Fruit fly (Drosophila melanogaster) whole organism, embryonic: Measurements from ENCODE around the gene fru.

Source experiments
- Ada2b ChIP-seq: fragments of 200-800 bp; sonication (Bioruptor generic); IDR thresholded peaks from 2 replicates; pipeline ENCODE4 v1.3.6; 2022; ENCODE audit warnings: missing biosample characterization, missing genetic modification characterization
- CG12299 ChIP-seq: fragments of 200-800 bp; sonication (Bioruptor generic); optimal IDR thresholded peaks from 2 replicates; lab custom pipeline; 2018; ENCODE audit warnings: missing biosample characterization, mild to moderate bottlenecking, missing genetic modification characterization
- CG12744 ChIP-seq: fragments of 200-800 bp; sonication (Bioruptor generic); optimal IDR thresholded peaks from 2 replicates; lab custom pipeline; 2016; ENCODE audit warnings: missing biosample characterization, missing genetic modification characterization
- CG12769 ChIP-seq: fragments of 200-800 bp; sonication (Bioruptor generic); optimal IDR thresholded peaks from 2 replicates; lab custom pipeline; 2019; ENCODE audit warnings: missing biosample characterization, mild to moderate bottlenecking, missing genetic modification characterization, moderate library complexity
- CG13894 ChIP-seq: fragments of 200-800 bp; sonication (Bioruptor generic); optimal IDR thresholded peaks from 3 replicates; lab custom pipeline; 2018; ENCODE audit warnings: missing biosample characterization, mild to moderate bottlenecking, missing genetic modification characterization, moderate library complexity
- CG15601 ChIP-seq: fragments of 200-800 bp; sonication (Bioruptor generic); optimal IDR thresholded peaks from 3 replicates; lab custom pipeline; 2019; ENCODE audit warnings: missing biosample characterization, mild to moderate bottlenecking, missing genetic modification characterization, moderate library complexity
- CG17328 ChIP-seq: fragments of 200-800 bp; sonication (Bioruptor generic); IDR thresholded peaks from 2 replicates; pipeline ENCODE4 v1.3.6; 2022; ENCODE audit warnings: missing biosample characterization, missing genetic modification characterization
- CG17361 ChIP-seq: fragments of 200-800 bp; sonication (Bioruptor generic); IDR thresholded peaks from 3 replicates; pipeline ENCODE4 v1.3.6; 2022; ENCODE audit warnings: missing biosample characterization, missing genetic modification characterization
- CG2202 ChIP-seq: fragments of 200-800 bp; sonication (Bioruptor generic); optimal IDR thresholded peaks from 2 replicates; lab custom pipeline; 2018; ENCODE audit warnings: missing biosample characterization, mild to moderate bottlenecking, missing genetic modification characterization
- CG2889 ChIP-seq: fragments of 200-800 bp; sonication (Bioruptor generic); IDR thresholded peaks from 3 replicates; pipeline ENCODE4 v1.3.6; 2022; ENCODE audit warnings: missing biosample characterization, missing genetic modification characterization
- CG3995 ChIP-seq: fragments of 200-800 bp; sonication (Bioruptor generic); optimal IDR thresholded peaks from 3 replicates; lab custom pipeline; 2016; ENCODE audit warnings: missing biosample characterization, missing genetic modification characterization
- CG4617 ChIP-seq: fragments of 200-800 bp; sonication (Bioruptor generic); optimal IDR thresholded peaks from 3 replicates; lab custom pipeline; 2016; ENCODE audit warnings: missing biosample characterization, missing genetic modification characterization, borderline replicate concordance
- CG4854 ChIP-seq: fragments of 200-800 bp; sonication (Bioruptor generic); optimal IDR thresholded peaks from 2 replicates; lab custom pipeline; 2016; ENCODE audit warnings: missing biosample characterization, missing genetic modification characterization, inconsistent platforms
- CG6654 ChIP-seq: fragments of 200-800 bp; sonication (Bioruptor generic); optimal IDR thresholded peaks from 2 replicates; lab custom pipeline; 2017; ENCODE audit warnings: missing biosample characterization, mild to moderate bottlenecking, missing genetic modification characterization
- CG6765 ChIP-seq: fragments of 200-800 bp; sonication (Bioruptor generic); optimal IDR thresholded peaks from 3 replicates; lab custom pipeline; 2017; ENCODE audit warnings: missing biosample characterization, mild to moderate bottlenecking, missing genetic modification characterization
- CG7271 ChIP-seq: fragments of 200-800 bp; sonication (Bioruptor generic); optimal IDR thresholded peaks from 2 replicates; lab custom pipeline; 2018; ENCODE audit warnings: missing biosample characterization, mild to moderate bottlenecking, missing genetic modification characterization, moderate library complexity
- CkIIα-i1 ChIP-seq: fragments of 200-800 bp; sonication (Bioruptor generic); IDR thresholded peaks from 2 replicates; pipeline ENCODE4 v1.3.6; 2022; ENCODE audit warnings: missing biosample characterization, missing genetic modification characterization
- CoRest ChIP-seq: fragments of 200-800 bp; sonication (Bioruptor generic); optimal IDR thresholded peaks from 3 replicates; lab custom pipeline; 2018; ENCODE audit warnings: missing biosample characterization, mild to moderate bottlenecking, missing genetic modification characterization, moderate library complexity
- Dll ChIP-seq: fragments of 200-800 bp; sonication (Bioruptor generic); IDR thresholded peaks from 4 replicates; pipeline ENCODE4 v1.3.6; 2022; ENCODE audit warnings: missing biosample characterization, missing genetic modification characterization; ENCODE audit not compliant: partially characterized antibody
- Drgx ChIP-seq: fragments of 200-800 bp; sonication (Bioruptor generic); IDR thresholded peaks from 2 replicates; pipeline ENCODE4 v1.3.6; 2022; ENCODE audit warnings: missing biosample characterization, missing genetic modification characterization
- Eip74EF ChIP-seq, 2 experiments: fragments of 200-800 bp in 1 of 2; fragments of >200 bp in 1 of 2; sonication (Bioruptor generic) in 1 of 2; optimal IDR thresholded peaks; 2 replicates each; lab custom pipeline; 2017 to 2019; ENCODE audit warnings: missing biosample characterization in 2 of 2, missing genetic modification characterization in 2 of 2, mild to moderate bottlenecking in 1 of 2, moderate library complexity in 1 of 2
- Gug ChIP-seq: fragments of 200-800 bp; sonication (Bioruptor generic); IDR thresholded peaks from 4 replicates; pipeline ENCODE4 v1.3.6; 2022; ENCODE audit warnings: missing biosample characterization, missing genetic modification characterization
- Max ChIP-seq: fragments of 200-800 bp; sonication (Bioruptor generic); optimal IDR thresholded peaks from 2 replicates; lab custom pipeline; 2016; ENCODE audit warnings: missing biosample characterization, mild to moderate bottlenecking, missing genetic modification characterization
- Med ChIP-seq: fragments of 200-800 bp; sonication (Bioruptor generic); peaks from one replicate; lab custom pipeline; 2016; ENCODE audit warnings: missing biosample characterization, missing genetic modification characterization, mild to moderate bottlenecking, inconsistent platforms, moderate library complexity
- Mrtf ChIP-seq: fragments of 200-800 bp; sonication (Bioruptor generic); IDR thresholded peaks from 3 replicates; pipeline ENCODE4 v1.3.6; 2022; ENCODE audit warnings: missing biosample characterization, missing genetic modification characterization
- NFAT ChIP-seq: fragments of 200-800 bp; sonication (Bioruptor generic); IDR thresholded peaks from 2 replicates; pipeline ENCODE4 v1.3.6; 2022; ENCODE audit warnings: missing biosample characterization, missing genetic modification characterization
- NfI ChIP-seq: fragments of 200-800 bp; sonication (Bioruptor generic); optimal IDR thresholded peaks from 3 replicates; lab custom pipeline; 2018; ENCODE audit warnings: missing biosample characterization, mild to moderate bottlenecking, missing genetic modification characterization, moderate library complexity
- Poxn ChIP-seq: fragments of 200-800 bp; sonication (Bioruptor generic); IDR thresholded peaks from 2 replicates; pipeline ENCODE4 v1.3.6; 2022; ENCODE audit warnings: missing biosample characterization, missing genetic modification characterization
- btn ChIP-seq: fragments of 200-800 bp; sonication (Bioruptor generic); optimal IDR thresholded peaks from 2 replicates; lab custom pipeline; 2016; ENCODE audit warnings: missing biosample characterization, missing genetic modification characterization
- ci ChIP-seq: fragments of 200-800 bp; sonication (Bioruptor generic); IDR thresholded peaks from 3 replicates; pipeline ENCODE4 v1.3.6; 2022; ENCODE audit warnings: missing biosample characterization, missing genetic modification characterization
- crol ChIP-seq: fragments of 200-800 bp; sonication (Bioruptor generic); IDR thresholded peaks from 2 replicates; pipeline ENCODE4 v1.3.6; 2022; ENCODE audit warnings: missing biosample characterization, missing genetic modification characterization
- exex ChIP-seq: fragments of 200-800 bp; sonication (Bioruptor generic); optimal IDR thresholded peaks from 4 replicates; lab custom pipeline; 2018; ENCODE audit warnings: missing biosample characterization, mild to moderate bottlenecking, missing genetic modification characterization, moderate library complexity
- fru ChIP-seq: fragments of >200 bp; optimal IDR thresholded peaks from 2 replicates; lab custom pipeline; 2017
- gro ChIP-seq: fragments of 200-800 bp; sonication (Bioruptor generic); optimal IDR thresholded peaks from 2 replicates; lab custom pipeline; 2016; ENCODE audit warnings: missing biosample characterization, missing genetic modification characterization
- h ChIP-seq: fragments of >200 bp; optimal IDR thresholded peaks from 2 replicates; lab custom pipeline; 2017
- hb ChIP-seq: fragments of 200-800 bp; sonication (Bioruptor generic); IDR thresholded peaks from 3 replicates; pipeline ENCODE4 v1.3.6; 2022; ENCODE audit warnings: missing biosample characterization, missing genetic modification characterization; ENCODE audit not compliant: partially characterized antibody
- her ChIP-seq: fragments of 200-800 bp; sonication (Bioruptor generic); optimal IDR thresholded peaks from 2 replicates; lab custom pipeline; 2016; ENCODE audit warnings: missing biosample characterization, missing genetic modification characterization
- hkb ChIP-seq, 2 experiments: fragments of 200-800 bp in 1 of 2; fragments of >200 bp in 1 of 2; sonication (Bioruptor generic) in 1 of 2; IDR thresholded peaks in 1 of 2; optimal IDR thresholded peaks in 1 of 2; 2 replicates each; pipeline versions ENCODE4 v1.3.6 to Lab custom; 2017 to 2022; ENCODE audit warnings: missing biosample characterization in 1 of 2, missing genetic modification characterization in 1 of 2
- jumu ChIP-seq: fragments of 200-800 bp; sonication (Bioruptor generic); optimal IDR thresholded peaks from 3 replicates; lab custom pipeline; 2016; ENCODE audit warnings: missing biosample characterization, missing genetic modification characterization
- kay ChIP-seq: fragments of 200-800 bp; sonication (Bioruptor generic); optimal IDR thresholded peaks from 2 replicates; lab custom pipeline; 2016; ENCODE audit warnings: missing biosample characterization, missing genetic modification characterization
- lab ChIP-seq: fragments of 200-800 bp; sonication (Bioruptor generic); optimal IDR thresholded peaks from 3 replicates; lab custom pipeline; 2017; ENCODE audit warnings: missing biosample characterization, missing genetic modification characterization, mild to moderate bottlenecking, moderate library complexity, missing genetic modification reagents
- luna ChIP-seq: fragments of 200-800 bp; sonication (Bioruptor generic); optimal IDR thresholded peaks from 2 replicates; lab custom pipeline; 2016; ENCODE audit warnings: missing biosample characterization, missing genetic modification characterization
- nom ChIP-seq: fragments of 200-800 bp; sonication (Bioruptor generic); optimal IDR thresholded peaks from 2 replicates; lab custom pipeline; 2017; ENCODE audit warnings: missing biosample characterization, missing genetic modification characterization, mild to moderate bottlenecking, moderate library complexity, missing genetic modification reagents
- org-1 ChIP-seq: fragments of 200-800 bp; sonication (Bioruptor generic); optimal IDR thresholded peaks from 2 replicates; lab custom pipeline; 2017; ENCODE audit warnings: missing biosample characterization, missing genetic modification characterization
- pan ChIP-seq, 4 experiments: fragments of >200 bp in 3 of 4; fragments of 200-800 bp in 1 of 4; sonication (Bioruptor generic) in 1 of 4; optimal IDR thresholded peaks in 3 of 4; IDR thresholded peaks in 1 of 4; 2 replicates each; pipeline versions ENCODE4 v1.3.6 to Lab custom; 2017 to 2022; ENCODE audit warnings: missing biosample characterization in 2 of 4, missing genetic modification characterization in 2 of 4, mixed read lengths in 1 of 4
- sens ChIP-seq: fragments of 200-800 bp; sonication (Bioruptor generic); peaks from one replicate; lab custom pipeline; 2016; ENCODE audit warnings: missing biosample characterization, missing genetic modification characterization
- sr ChIP-seq: fragments of 200-800 bp; sonication (Bioruptor generic); IDR thresholded peaks from 3 replicates; pipeline ENCODE4 v1.3.6; 2022; ENCODE audit warnings: missing biosample characterization, missing genetic modification characterization
- tio ChIP-seq: fragments of 200-800 bp; sonication (Bioruptor generic); optimal IDR thresholded peaks from 2 replicates; lab custom pipeline; 2017; ENCODE audit warnings: missing biosample characterization, missing genetic modification characterization, inconsistent platforms
- wor ChIP-seq: fragments of 200-800 bp; sonication (Bioruptor generic); IDR thresholded peaks from 2 replicates; pipeline ENCODE4 v1.3.6; 2022; ENCODE audit warnings: missing biosample characterization, missing genetic modification characterization
- yki ChIP-seq: fragments of >200 bp; optimal IDR thresholded peaks from 3 replicates; lab custom pipeline; 2018

fru gene

dm6 chr3R:18573699-18574259 is 28.4 kb upstream of the fru start (continued):
- TF ChIP-seq Eip74EF (GFP tag; optimal IDR thresholded peaks at IDR 0.05; lab: Kevin White, UChicago): peak in 1 of 2 experiments; percentile 91
- TF ChIP-seq Med (GFP tag; lab: Kevin White, UChicago): peak; percentile 97
- TF ChIP-seq tio: peak; percentile 97
- peak; percentile 80 for TF ChIP-seq Mrtf (GFP tag; lab: Robert Waterston, UW)
- peak; percentile 83 for TF ChIP-seq jumu (GFP tag; lab: Kevin White, UChicago)
- peak; percentile 97 for TF ChIP-seq kay (GFP tag; lab: Kevin White, UChicago)
- no peak for TF ChIP-seq pan (optimal IDR thresholded peaks at IDR 0.05; lab: Kevin White, UChicago)
- TF ChIP-seq pan (GFP tag; optimal IDR thresholded peaks at IDR 0.05 in 1 of 2, IDR thresholded peaks at IDR 0.05 in 1 of 2): peak in 1 of 2 experiments; percentile 92
- TF ChIP-seq lab: peak; percentile 93
- peak; percentile 81 for TF ChIP-seq CG13894 (tag; lab: Kevin White, UChicago)
- peak; percentile 88 for TF ChIP-seq CG2202
- TF ChIP-seq sens (GFP tag; lab: Kevin White, UChicago): peak; percentile 99
- TF ChIP-seq Ada2b (GFP tag; lab: Robert Waterston, UW): peak; percentile 84
- peak; percentile 98 for TF ChIP-seq CoRest
- TF ChIP-seq exex (tag; lab: Kevin White, UChicago): peak; percentile 64
- peak; percentile 89 for TF ChIP-seq Max (GFP tag; lab: Kevin White, UChicago)
- peak; percentile 79 for TF ChIP-seq CG6654 (GFP tag; lab: Kevin White, UChicago)
- TF ChIP-seq CG6765: peak; percentile 90
- TF ChIP-seq gro (GFP tag; lab: Kevin White, UChicago): peak; percentile 87
- TF ChIP-seq CG17328: peak; percentile 89
- no peak for TF ChIP-seq Dll
- TF ChIP-seq wor (GFP tag; lab: Robert Waterston, UW): peak; percentile 87
- TF ChIP-seq CkIIα-i1 (GFP tag; lab: Robert Waterston, UW): peak; percentile 56; the same call in 1 of the 2 replicates
- TF ChIP-seq sr: no peak
- TF ChIP-seq hb (GFP tag; lab: Robert Waterston, UW): no peak
- TF ChIP-seq CG4617 (GFP tag; lab: Kevin White, UChicago): peak; percentile 86
- peak; percentile 90 for TF ChIP-seq CG12299 (tag; lab: Kevin White, UChicago)
- peak; percentile 93 for TF ChIP-seq NfI (GFP tag; lab: Kevin White, UChicago)
- TF ChIP-seq Poxn: peak; percentile 67
- peak; percentile 63 for TF ChIP-seq CG3995 (GFP tag; lab: Kevin White, UChicago)
- TF ChIP-seq btn (GFP tag; lab: Kevin White, UChicago): peak; percentile 69
- TF ChIP-seq Drgx (GFP tag; lab: Robert Waterston, UW): peak; percentile 94
- peak; percentile 91 for TF ChIP-seq ci
- no peak for TF ChIP-seq crol (GFP tag; lab: Robert Waterston, UW)
- peak; percentile 82 for TF ChIP-seq CG4854 (GFP tag; lab: Kevin White, UChicago)
- peak; percentile 94 for TF ChIP-seq CG12744 (GFP tag; lab: Kevin White, UChicago)
- peak; percentile 81 for TF ChIP-seq Gug
- peak; percentile 98 for TF ChIP-seq CG17361
- no peak for TF ChIP-seq h (lab: Kevin White, UChicago)
- TF ChIP-seq CG7271 (tag; lab: Kevin White, UChicago): peak; percentile 68
- peak; percentile 41 for TF ChIP-seq yki (lab: Kevin White, UChicago)
- peak; percentile 76 for TF ChIP-seq luna
- TF ChIP-seq CG2889 (GFP tag; lab: Robert Waterston, UW): peak; percentile 78; the same call in 1 of the 3 replicates
- peak; percentile 95 for TF ChIP-seq CG12769 (tag; lab: Kevin White, UChicago)
- peak; percentile 83 for TF ChIP-seq NFAT
- peak; percentile 94 for TF ChIP-seq org-1 (GFP tag; lab: Kevin White, UChicago)
- TF ChIP-seq CG15601 (tag; lab: Kevin White, UChicago): peak; percentile 98
- peak; percentile 73 for TF ChIP-seq her (GFP tag; lab: Kevin White, UChicago)
- TF ChIP-seq fru (lab: Kevin White, UChicago): no peak
- TF ChIP-seq nom: peak; percentile 88
- TF ChIP-seq hkb (optimal IDR thresholded peaks at IDR 0.05; lab: Kevin White, UChicago): no peak
- peak; percentile 94 for TF ChIP-seq hkb (GFP tag; IDR thresholded peaks at IDR 0.05; lab: Robert Waterston, UW)
